Worm (Caenorhabditis elegans): ENCODE data around the gene C27C12.4.

C27C12.4 gene

DNA sequence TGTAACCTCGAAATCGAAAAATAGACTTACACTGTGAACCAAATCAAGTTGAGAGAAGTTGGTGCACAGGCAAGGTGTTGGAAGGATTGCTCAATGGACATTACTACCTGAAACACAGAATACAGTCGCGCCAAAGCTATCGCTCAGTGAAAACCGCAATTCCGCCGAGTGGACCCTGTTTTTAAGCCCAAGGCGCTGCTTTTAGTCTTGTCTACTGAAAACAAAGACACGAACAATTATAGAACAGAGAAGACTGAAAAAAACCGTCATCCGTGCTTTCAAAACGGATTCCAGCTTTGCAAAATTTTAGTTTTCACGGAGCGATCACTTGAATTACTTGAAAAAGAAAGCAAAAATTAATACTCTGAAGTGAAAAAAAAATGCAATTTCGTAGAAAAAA lies 14.3 kb downstream of the C27C12.4 start, which contains the start of gene F31F6.1:
TSS of gene F31F6.1 (minus strand) at position 101 of the 400 bp plus-strand sequence.
- TF ChIP-seq hlh-1 (tag; optimal IDR thresholded peaks at IDR 0.05) (no peak), elt-3 (tag; optimal IDR thresholded peaks at IDR 0.05) (no peak), unc-120 (tag; optimal IDR thresholded peaks at IDR 0.05; ENCODE audit: poor library complexity, severe bottlenecking) (no peak), mep-1 (tag; optimal IDR thresholded peaks at IDR 0.05) (no peak), lin-13 (tag; optimal IDR thresholded peaks at IDR 0.05) (no peak), M03D4.4 (tag; optimal IDR thresholded peaks at IDR 0.05) (no peak), ztf-11 (tag; optimal IDR thresholded peaks at IDR 0.05) (no peak), unc-62 (GFP tag; optimal IDR thresholded peaks at IDR 0.05) (no peak), elt-1 (tag; optimal IDR thresholded peaks at IDR 0.05; ENCODE audit: borderline replicate concordance, insufficient read depth) (no peak), ceh-83 (GFP tag; optimal IDR thresholded peaks at IDR 0.05) (no peak), lsy-2 (tag; optimal IDR thresholded peaks at IDR 0.05) (no peak), pha-4 (tag; optimal IDR thresholded peaks at IDR 0.05) (no peak)

DNA sequence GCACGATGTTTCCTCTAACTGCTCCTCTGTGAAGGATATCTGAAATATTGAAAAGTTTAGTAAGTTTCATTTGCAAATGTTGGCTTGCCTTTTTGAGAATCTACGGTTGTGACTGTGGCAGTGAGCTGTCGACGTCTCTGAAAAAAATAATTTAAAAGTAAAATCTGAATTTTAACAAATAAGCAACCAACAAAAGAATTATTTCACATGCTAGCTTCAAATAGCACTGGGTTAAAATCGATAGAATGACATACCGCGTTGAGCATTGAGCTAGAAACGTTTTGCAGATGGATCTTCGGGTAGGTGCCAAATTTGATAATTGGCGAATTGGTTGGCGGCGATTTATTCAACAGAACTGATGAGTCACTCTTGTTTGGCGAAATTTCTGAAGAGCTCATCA lies 17.9 kb downstream of the C27C12.4 start, which contains the start of gene F31F6.2:
TSS of gene F31F6.2 (minus strand) at position 101 of the 400 bp plus-strand sequence.
- TF ChIP-seq ztf-11 (tag; optimal IDR thresholded peaks at IDR 0.05) = no peak
- no peak for TF ChIP-seq unc-39 (tag; optimal IDR thresholded peaks at IDR 0.05)

ce11 chrX:14872817-14873469 lies 19.1 kb downstream of the C27C12.4 start, which contains the start of gene F31F6.3:
Gene F31F6.3 (minus strand): TSS chrX:14872867.
- TF ChIP-seq nhr-237 (tag; optimal IDR thresholded peaks at IDR 0.05) (no peak), pha-4 (tag; optimal IDR thresholded peaks at IDR 0.05) (no peak), ceh-83 (GFP tag; optimal IDR thresholded peaks at IDR 0.05) (no peak), lin-13 (tag; optimal IDR thresholded peaks at IDR 0.05) (no peak), sptf-1 (tag; optimal IDR thresholded peaks at IDR 0.05) (no peak), nhr-28 (tag; optimal IDR thresholded peaks at IDR 0.05) (no peak), ceh-39 (tag; optimal IDR thresholded peaks at IDR 0.05) (no peak), zip-8 (tag; optimal IDR thresholded peaks at IDR 0.05) (no peak), nhr-2 (tag; optimal IDR thresholded peaks at IDR 0.05) (no peak), mab-5 (tag; optimal IDR thresholded peaks at IDR 0.05) (no peak), tbx-8 (GFP tag; optimal IDR thresholded peaks at IDR 0.05) (no peak), ham-2 (GFP tag; optimal IDR thresholded peaks at IDR 0.05) (no peak), unc-39 (tag; optimal IDR thresholded peaks at IDR 0.05) (no peak), M03D4.4 (tag; optimal IDR thresholded peaks at IDR 0.05) (no peak), flh-1 (GFP tag; optimal IDR thresholded peaks at IDR 0.05) (no peak), mep-1 (tag; optimal IDR thresholded peaks at IDR 0.05) (no peak)

ce11 chrX:14875668-14876067 lies 21.8 kb downstream of the C27C12.4 start, which contains the start of gene sssh-1:
Gene sssh-1 (plus strand): TSS chrX:14875968.
- TF ChIP-seq nhr-12 (tag; optimal IDR thresholded peaks at IDR 0.05) (no peak), M03D4.4 (tag; optimal IDR thresholded peaks at IDR 0.05) (no peak)

ce11 chrX:14877691-14878090 lies 23.8 kb downstream of the C27C12.4 start:
- peak; percentile 41 for TF ChIP-seq ceh-83 (GFP tag; optimal IDR thresholded peaks at IDR 0.05)
- no peak for TF ChIP-seq mls-2 (tag; optimal IDR thresholded peaks at IDR 0.05)

- TF ChIP-seq ceh-43 (GFP tag; optimal IDR thresholded peaks at IDR 0.05) = no peak
Observed at ce11 chrX:14881119-14881518, 27.2 kb downstream of the C27C12.4 start, which contains the start of gene flp-8. Gene flp-8 (plus strand): TSS chrX:14881419.

- TF ChIP-seq tbx-8 (GFP tag; optimal IDR thresholded peaks at IDR 0.05) (no peak), sptf-1 (tag; optimal IDR thresholded peaks at IDR 0.05) (peak; percentile 32), nhr-2 (tag; optimal IDR thresholded peaks at IDR 0.05) (no peak), unc-39 (tag; optimal IDR thresholded peaks at IDR 0.05) (no peak), lin-13 (tag; optimal IDR thresholded peaks at IDR 0.05) (no peak), blmp-1 (tag; optimal IDR thresholded peaks at IDR 0.05) (no peak), unc-62 (GFP tag; optimal IDR thresholded peaks at IDR 0.05) (no peak)
Observed at ce11 chrX:14885855-14886254, 32.0 kb downstream of the C27C12.4 start.
